Fruit fly (Drosophila melanogaster) whole organism, pupa: ENCODE measurements around the gene Neurl4.

Experiments used
- CG13204 ChIP-seq: fragments of 200-800 bp; sonication (Bioruptor generic); optimal IDR thresholded peaks from 2 replicates; lab custom pipeline; 2018; ENCODE audit warnings: missing biosample characterization, mild to moderate bottlenecking, missing genetic modification characterization, moderate library complexity
- CG14655 ChIP-seq: fragments of 200-800 bp; sonication (Bioruptor generic); optimal IDR thresholded peaks from 3 replicates; lab custom pipeline; 2017; ENCODE audit warnings: mild to moderate bottlenecking, missing biosample characterization, missing genetic modification reagents, missing genetic modification characterization
- CG15710 ChIP-seq: fragments of 200-800 bp; sonication (Bioruptor generic); optimal IDR thresholded peaks from 2 replicates; lab custom pipeline; 2018; ENCODE audit warnings: missing biosample characterization, mild to moderate bottlenecking, missing genetic modification characterization, moderate library complexity
- CG32121 ChIP-seq: fragments of 200-800 bp; sonication (Bioruptor generic); IDR thresholded peaks from 2 replicates; pipeline ENCODE4 v1.3.6; 2022; ENCODE audit warnings: missing biosample characterization, missing genetic modification characterization
- CG34367 ChIP-seq: fragments of 200-800 bp; sonication (Bioruptor generic); optimal IDR thresholded peaks from 2 replicates; lab custom pipeline; 2018; ENCODE audit warnings: missing biosample characterization, mild to moderate bottlenecking, missing genetic modification characterization
- CG4496 ChIP-seq: fragments of 200-800 bp; sonication (Bioruptor generic); IDR thresholded peaks from 3 replicates; pipeline ENCODE4 v1.3.6; 2022; ENCODE audit warnings: missing biosample characterization, missing genetic modification characterization
- CG8301 ChIP-seq: fragments of 200-800 bp; sonication (Bioruptor generic); optimal IDR thresholded peaks from 2 replicates; lab custom pipeline; 2018; ENCODE audit warnings: missing biosample characterization, mild to moderate bottlenecking, missing genetic modification characterization
- CG9948 ChIP-seq: fragments of 200-800 bp; sonication (Bioruptor generic); optimal IDR thresholded peaks from 2 replicates; lab custom pipeline; 2018; ENCODE audit warnings: missing biosample characterization, mild to moderate bottlenecking, missing genetic modification characterization, moderate library complexity
- D1 ChIP-seq: fragments of 200-800 bp; sonication (Bioruptor generic); optimal IDR thresholded peaks from 2 replicates; lab custom pipeline; 2018; ENCODE audit warnings: missing biosample characterization, mild to moderate bottlenecking, missing genetic modification characterization, moderate library complexity
- EcR ChIP-seq: fragments of 200-800 bp; sonication (Bioruptor generic); optimal IDR thresholded peaks from 3 replicates; lab custom pipeline; 2019; ENCODE audit warnings: missing biosample characterization, missing genetic modification characterization, mild to moderate bottlenecking, moderate library complexity, missing genetic modification reagents
- Pif1A ChIP-seq: fragments of 200-800 bp; sonication (Bioruptor generic); optimal IDR thresholded peaks from 3 replicates; lab custom pipeline; 2016; ENCODE audit warnings: missing biosample characterization, missing genetic modification characterization
- Snoo ChIP-seq: fragments of 200-800 bp; sonication (Bioruptor generic); optimal IDR thresholded peaks from 3 replicates; lab custom pipeline; 2017; ENCODE audit warnings: missing biosample characterization, mild to moderate bottlenecking, missing genetic modification characterization, inconsistent platforms
- gl ChIP-seq: fragments of 200-800 bp; sonication (Bioruptor generic); optimal IDR thresholded peaks from 2 replicates; lab custom pipeline; 2018; ENCODE audit warnings: missing biosample characterization, mild to moderate bottlenecking, missing genetic modification characterization

DNA sequence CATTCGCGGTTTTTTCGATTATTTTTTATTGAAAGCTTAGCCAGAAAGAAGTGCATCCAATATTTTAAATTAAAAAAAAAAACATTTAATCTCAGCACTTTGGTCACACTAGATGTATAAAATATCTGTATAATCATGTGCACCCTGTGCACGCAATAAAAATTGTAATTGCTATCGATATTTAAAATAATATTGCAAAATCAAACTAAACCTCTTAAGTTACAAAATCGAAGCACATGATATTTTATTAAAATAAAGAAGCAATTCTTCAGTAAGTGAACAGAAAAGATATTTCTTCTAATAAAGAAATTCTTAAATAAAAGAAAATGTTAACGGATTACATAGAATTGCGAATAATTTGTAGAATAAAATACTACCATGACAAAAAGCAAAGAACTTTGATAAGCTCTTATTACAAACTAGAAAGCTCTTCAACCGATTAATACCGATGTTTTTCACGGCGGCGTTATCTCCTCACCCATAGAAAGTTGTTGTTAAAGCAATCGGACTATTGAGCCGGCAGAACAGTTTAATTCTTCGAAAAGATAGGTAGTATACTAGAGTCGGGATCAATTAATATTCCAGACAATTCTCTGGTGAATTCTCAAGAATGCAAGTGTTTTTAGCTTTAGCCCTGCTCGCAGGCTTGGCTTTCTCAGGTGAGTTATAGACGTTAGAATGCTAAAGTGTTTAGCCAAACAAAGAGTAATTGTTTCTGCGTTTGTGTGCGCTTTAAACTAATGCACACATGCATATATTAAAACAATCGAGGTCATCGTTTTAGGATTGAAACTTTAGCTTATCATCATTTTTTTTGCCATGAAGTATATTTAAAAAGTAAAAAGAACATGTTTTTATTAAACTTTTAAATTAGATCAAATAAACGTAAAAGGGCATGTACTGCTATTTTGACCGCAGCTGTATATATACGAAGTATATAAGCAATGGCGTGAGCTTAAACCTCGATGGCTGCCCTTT, 55.7 kb downstream of the Neurl4 start, which contains the start of gene CtsK1:
- TF ChIP-seq CG4496 (GFP tag; lab: Robert Waterston, UW) = peak; percentile 93
- no peak for TF ChIP-seq CG34367 (tag; lab: Kevin White, UChicago)
- TF ChIP-seq CG8301 (tag; lab: Kevin White, UChicago) = peak; percentile 47
- peak; percentile 14 for TF ChIP-seq D1 (tag; lab: Kevin White, UChicago)
- TF ChIP-seq CG9948 = peak; percentile 50
- peak; percentile 46 for TF ChIP-seq CG15710 (tag; lab: Kevin White, UChicago)
- no peak for TF ChIP-seq Pif1A
- peak; percentile 15 for TF ChIP-seq EcR (GFP tag; lab: Kevin White, UChicago)
- TF ChIP-seq CG14655 (GFP tag; lab: Kevin White, UChicago) = no peak
- TF ChIP-seq Snoo = peak; percentile 31
- TF ChIP-seq CG32121 (GFP tag; lab: Robert Waterston, UW) = peak; percentile 64; the same call in 1 of the 2 replicates
- TF ChIP-seq gl (tag; lab: Kevin White, UChicago) = no peak
- TF ChIP-seq CG13204 = no peak
